Worm (Caenorhabditis elegans) whole organism, young adult: ENCODE results near the gene F31F4.1.

Experiments used
- B0035.1 ChIP-seq: sonication (generic microtip); optimal IDR thresholded peaks from 2 replicates; lab custom pipeline; 2016; ENCODE audit warnings: missing genetic modification characterization, mild to moderate bottlenecking, missing compliant biosample characterization, missing genotype, missing genetic modification reagents
- B0336.3 ChIP-seq: fragments of 200-800 bp; sonication (Bioruptor generic); IDR thresholded peaks from 2 replicates; pipeline ENCODE4 v1.3.6; 2022; ENCODE audit warnings: missing genetic modification characterization, missing compliant biosample characterization
- C06A6.2 ChIP-seq: fragments of 200-800 bp; sonication (Bioruptor generic); conservative IDR thresholded peaks from 2 replicates; pipeline ENCODE4 v1.3.6; 2022; ENCODE audit warnings: missing genetic modification characterization, missing compliant biosample characterization
- D2030.7 ChIP-seq: fragments of 200-800 bp; sonication (Bioruptor generic); IDR thresholded peaks from 2 replicates; pipeline ENCODE4 v1.3.6; 2022; ENCODE audit warnings: missing genetic modification reagents, missing genetic modification characterization, missing compliant biosample characterization
- F10E7.11 ChIP-seq: sonication (generic microtip); optimal IDR thresholded peaks from 2 replicates; lab custom pipeline; 2017; ENCODE audit warnings: mild to moderate bottlenecking, missing genetic modification characterization, moderate library complexity, missing compliant biosample characterization
- F22D6.2 ChIP-seq: sonication (generic microtip); optimal IDR thresholded peaks from 2 replicates; lab custom pipeline; 2016; ENCODE audit warnings: mild to moderate bottlenecking, missing genetic modification characterization, missing compliant biosample characterization
- F33H1.4 ChIP-seq: fragments of 200-800 bp; sonication (Bioruptor generic); IDR thresholded peaks from 2 replicates; pipeline ENCODE4 v1.3.6; 2022; ENCODE audit warnings: missing genetic modification reagents, missing genetic modification characterization, missing compliant biosample characterization
- F39B2.1 ChIP-seq: fragments of 200-800 bp; sonication (Bioruptor generic); IDR thresholded peaks from 2 replicates; pipeline ENCODE4 v1.3.6; 2022; ENCODE audit warnings: missing genetic modification reagents, missing genetic modification characterization, missing compliant biosample characterization
- T07F8.4 ChIP-seq: sonication (generic microtip); optimal IDR thresholded peaks from 2 replicates; lab custom pipeline; 2016; ENCODE audit warnings: mild to moderate bottlenecking, missing genetic modification characterization, moderate library complexity, missing compliant biosample characterization
- T26A5.8 ChIP-seq: sonication (generic microtip); optimal IDR thresholded peaks from 2 replicates; lab custom pipeline; 2016; ENCODE audit warnings: missing genetic modification characterization, missing compliant biosample characterization
- Y56A3A.18 ChIP-seq: fragments of 200-800 bp; sonication (Bioruptor generic); IDR thresholded peaks from 2 replicates; pipeline ENCODE4 v1.3.6; 2022; ENCODE audit warnings: missing genetic modification reagents, missing genetic modification characterization, missing compliant biosample characterization
- Y67H2A.10 ChIP-seq: fragments of 200-800 bp; sonication (Bioruptor generic); conservative IDR thresholded peaks from 2 replicates; pipeline ENCODE4 v1.3.6; 2022; ENCODE audit warnings: missing genetic modification reagents, missing genetic modification characterization, missing compliant biosample characterization
- aptf-2 ChIP-seq: fragments of 200-800 bp; sonication (Bioruptor generic); conservative IDR thresholded peaks from 2 replicates; pipeline ENCODE4 v1.3.6; 2022; ENCODE audit warnings: missing genetic modification reagents, missing genetic modification characterization, missing compliant biosample characterization
- aptf-3 ChIP-seq: fragments of 200-800 bp; sonication (Bioruptor generic); IDR thresholded peaks from 2 replicates; pipeline ENCODE4 v1.3.6; 2022; ENCODE audit warnings: missing genetic modification characterization, missing compliant biosample characterization
- athp-1 ChIP-seq: sonication (generic microtip); optimal IDR thresholded peaks from 2 replicates; lab custom pipeline; 2017; ENCODE audit warnings: mild to moderate bottlenecking, missing genetic modification characterization, missing compliant biosample characterization
- attf-5 ChIP-seq: fragments of 200-800 bp; sonication (Bioruptor generic); optimal IDR thresholded peaks from 2 replicates; lab custom pipeline; 2018; ENCODE audit warnings: mild to moderate bottlenecking, missing genetic modification characterization, missing compliant biosample characterization
- bed-1 ChIP-seq: fragments of 200-800 bp; sonication (Bioruptor generic); IDR thresholded peaks from 2 replicates; pipeline ENCODE4 v1.3.6; 2022; ENCODE audit warnings: missing genetic modification reagents, missing genetic modification characterization, missing compliant biosample characterization
- cebp-2 ChIP-seq: fragments of 200-800 bp; sonication (Bioruptor generic); IDR thresholded peaks from 2 replicates; pipeline ENCODE4 v1.3.6; 2022; ENCODE audit warnings: missing genetic modification characterization, missing compliant biosample characterization
- ceh-100 ChIP-seq: fragments of 200-800 bp; sonication (Bioruptor generic); IDR thresholded peaks from 2 replicates; pipeline ENCODE4 v1.3.6; 2022; ENCODE audit warnings: missing genetic modification reagents, missing genetic modification characterization, missing compliant biosample characterization
- ceh-91 ChIP-seq: fragments of 200-800 bp; sonication (Bioruptor generic); IDR thresholded peaks from 2 replicates; pipeline ENCODE4 v1.3.6; 2022; ENCODE audit warnings: missing genetic modification reagents, missing genetic modification characterization, missing compliant biosample characterization
- chd-7 ChIP-seq: sonication (generic microtip); optimal IDR thresholded peaks from 2 replicates; lab custom pipeline; 2016; ENCODE audit warnings: mild to moderate bottlenecking, missing genetic modification characterization, moderate library complexity, missing compliant biosample characterization
- dpff-1 ChIP-seq: sonication (generic microtip); optimal IDR thresholded peaks from 2 replicates; lab custom pipeline; 2017; ENCODE audit warnings: mild to moderate bottlenecking, missing genetic modification characterization, missing compliant biosample characterization
- ekl-4 ChIP-seq: fragments of 200-800 bp; sonication (Bioruptor generic); IDR thresholded peaks from 2 replicates; pipeline ENCODE4 v1.3.6; 2022; ENCODE audit warnings: missing genetic modification reagents, missing genetic modification characterization, missing compliant biosample characterization
- ets-4 ChIP-seq: fragments of 200-800 bp; sonication (Bioruptor generic); optimal IDR thresholded peaks from 2 replicates; lab custom pipeline; 2018; ENCODE audit warnings: mild to moderate bottlenecking, missing genetic modification characterization, missing compliant biosample characterization
- gei-17 ChIP-seq: fragments of 200-800 bp; sonication (Bioruptor generic); optimal IDR thresholded peaks from 2 replicates; lab custom pipeline; 2018; ENCODE audit warnings: mild to moderate bottlenecking, missing genetic modification characterization, missing compliant biosample characterization
- hlh-12 ChIP-seq: sonication (generic microtip); optimal IDR thresholded peaks from 2 replicates; lab custom pipeline; 2016; ENCODE audit warnings: missing genetic modification characterization, missing compliant biosample characterization
- hlh-26 ChIP-seq: fragments of 200-800 bp; sonication (Bioruptor generic); conservative IDR thresholded peaks from 2 replicates; pipeline ENCODE4 v1.3.6; 2022; ENCODE audit warnings: missing genetic modification reagents, missing genetic modification characterization, missing compliant biosample characterization
- lin-26 ChIP-seq: fragments of 200-800 bp; sonication (Bioruptor generic); IDR thresholded peaks from 2 replicates; pipeline ENCODE4 v1.3.6; 2022; ENCODE audit warnings: missing genetic modification reagents, missing genetic modification characterization, missing compliant biosample characterization
- lin-40 ChIP-seq: sonication (generic microtip); optimal IDR thresholded peaks from 2 replicates; lab custom pipeline; 2016; ENCODE audit warnings: missing genetic modification characterization, mild to moderate bottlenecking, missing compliant biosample characterization, missing genotype, missing genetic modification reagents
- lin-54 ChIP-seq: fragments of 200-800 bp; sonication (Bioruptor generic); optimal IDR thresholded peaks from 2 replicates; lab custom pipeline; 2018; ENCODE audit warnings: mild to moderate bottlenecking, missing genetic modification characterization, missing compliant biosample characterization
- lir-1 ChIP-seq: fragments of 200-800 bp; sonication (Bioruptor generic); conservative IDR thresholded peaks from 2 replicates; pipeline ENCODE4 v1.3.6; 2022; ENCODE audit warnings: missing genetic modification reagents, missing genetic modification characterization, missing compliant biosample characterization
- lsl-1 ChIP-seq: fragments of 200-800 bp; sonication (Bioruptor generic); optimal IDR thresholded peaks from 2 replicates; lab custom pipeline; 2018; ENCODE audit warnings: mild to moderate bottlenecking, missing genetic modification characterization, moderate library complexity, missing compliant biosample characterization
- madf-8 ChIP-seq: fragments of 200-800 bp; sonication (Bioruptor generic); conservative IDR thresholded peaks from 2 replicates; pipeline ENCODE4 v1.3.6; 2022; ENCODE audit warnings: missing genetic modification reagents, missing genetic modification characterization, missing compliant biosample characterization
- mcd-1 ChIP-seq: fragments of 200-800 bp; sonication (Bioruptor generic); IDR thresholded peaks from 2 replicates; pipeline ENCODE4 v1.3.6; 2022; ENCODE audit warnings: missing genetic modification reagents, missing genetic modification characterization, missing compliant biosample characterization
- mxl-1 ChIP-seq: sonication (generic microtip); optimal IDR thresholded peaks from 2 replicates; lab custom pipeline; 2016; ENCODE audit warnings: missing genetic modification characterization, missing compliant biosample characterization
- nhr-179 ChIP-seq: sonication (generic microtip); optimal IDR thresholded peaks from 2 replicates; lab custom pipeline; 2016; ENCODE audit warnings: mild to moderate bottlenecking, missing genetic modification characterization, missing compliant biosample characterization
- pha-4 ChIP-seq: fragments of 150-350 bp; sonication (generic microtip); optimal IDR thresholded peaks from 2 replicates; lab custom pipeline; 2014; ENCODE audit warnings: missing biosample characterization, missing genetic modification reagents, missing genetic modification characterization
- rcor-1 ChIP-seq: fragments of 200-800 bp; sonication (Bioruptor generic); IDR thresholded peaks from 2 replicates; pipeline ENCODE4 v1.3.6; 2022; ENCODE audit warnings: missing genetic modification reagents, missing genetic modification characterization, missing compliant biosample characterization
- repo-1 ChIP-seq: sonication (generic microtip); optimal IDR thresholded peaks from 2 replicates; lab custom pipeline; 2017; ENCODE audit warnings: mild to moderate bottlenecking, missing genetic modification characterization, missing compliant biosample characterization
- sea-2 ChIP-seq: fragments of 200-800 bp; sonication (Bioruptor generic); IDR thresholded peaks from 2 replicates; pipeline ENCODE4 v1.3.6; 2022; ENCODE audit warnings: missing genetic modification characterization, missing compliant biosample characterization
- snpc-1.3 ChIP-seq: sonication (generic microtip); optimal IDR thresholded peaks from 2 replicates; lab custom pipeline; 2017; ENCODE audit warnings: missing genetic modification characterization, mild to moderate bottlenecking, missing compliant biosample characterization, antibody characterized with exemption, moderate library complexity, missing genotype, missing genetic modification reagents; ENCODE audit not compliant: insufficient read depth
- snpc-4 ChIP-seq, 5 experiments: fragments of 150-350 bp in 1 of 5; sonication (generic microtip) in 4 of 5; optimal IDR thresholded peaks; 2 replicates each; lab custom pipeline; 2014 to 2018; ENCODE audit warnings: missing genetic modification characterization in 5 of 5, missing biosample characterization in 3 of 5, antibody characterized with exemption in 2 of 5, mild to moderate bottlenecking in 2 of 5, missing compliant biosample characterization in 2 of 5, missing genotype in 2 of 5, moderate library complexity in 2 of 5, missing genetic modification reagents in 1 of 5
- somi-1 ChIP-seq: fragments of 200-800 bp; sonication (Bioruptor generic); optimal IDR thresholded peaks from 2 replicates; lab custom pipeline; 2018; ENCODE audit warnings: mild to moderate bottlenecking, missing genetic modification characterization, missing compliant biosample characterization
- tbx-9 ChIP-seq: sonication (generic microtip); optimal IDR thresholded peaks from 2 replicates; lab custom pipeline; 2016; ENCODE audit warnings: borderline replicate concordance, missing genetic modification characterization, inconsistent platforms, missing compliant biosample characterization
- xnd-1 ChIP-seq: sonication (generic microtip); optimal IDR thresholded peaks from 2 replicates; lab custom pipeline; 2016; ENCODE audit warnings: missing genotype, missing genetic modification reagents, missing genetic modification characterization, missing compliant biosample characterization
- zfh-2 ChIP-seq: fragments of 200-800 bp; sonication (Bioruptor generic); conservative IDR thresholded peaks from 2 replicates; pipeline ENCODE4 v1.3.6; 2022; ENCODE audit warnings: missing genetic modification reagents, missing genetic modification characterization, missing compliant biosample characterization
- ztf-22 ChIP-seq: fragments of 200-800 bp; sonication (Bioruptor generic); optimal IDR thresholded peaks from 2 replicates; lab custom pipeline; 2018; ENCODE audit warnings: mild to moderate bottlenecking, missing genetic modification characterization, moderate library complexity, missing compliant biosample characterization
- ztf-26 ChIP-seq: sonication (generic microtip); optimal IDR thresholded peaks from 2 replicates; lab custom pipeline; 2017; ENCODE audit warnings: missing genetic modification characterization, missing compliant biosample characterization
- ztf-3 ChIP-seq: fragments of 200-800 bp; sonication (Bioruptor generic); optimal IDR thresholded peaks from 2 replicates; lab custom pipeline; 2018; ENCODE audit warnings: mild to moderate bottlenecking, missing genetic modification characterization, missing compliant biosample characterization
- ztf-6 ChIP-seq: fragments of 200-800 bp; sonication (Bioruptor generic); IDR thresholded peaks from 2 replicates; pipeline ENCODE4 v1.3.6; 2022; ENCODE audit warnings: missing genetic modification reagents, missing genetic modification characterization, missing compliant biosample characterization

The F31F4.1 gene

ce11 chrV:730216-730615, 46.4 kb downstream of the F31F4.1 start (continued):
- TF ChIP-seq snpc-1.3 (no peak), Y56A3A.18 (GFP tag; lab: Robert Waterston, UW) (no peak), D2030.7 (GFP tag; lab: Robert Waterston, UW) (no peak), cebp-2 (GFP tag; lab: Robert Waterston, UW) (no peak), ztf-22 (GFP tag; lab: Kevin White, UChicago) (peak; percentile 39), F39B2.1 (GFP tag; lab: Robert Waterston, UW) (no peak), lir-1 (GFP tag; lab: Robert Waterston, UW) (no peak), ceh-100 (GFP tag; lab: Robert Waterston, UW) (no peak), lin-40 (tag; lab: Kevin White, UChicago) (peak; percentile 47), xnd-1 (tag; lab: Kevin White, UChicago) (no peak), lsl-1 (GFP tag; lab: Kevin White, UChicago) (no peak), attf-5 (GFP tag; lab: Kevin White, UChicago) (peak; percentile 38), ceh-91 (GFP tag; lab: Robert Waterston, UW) (no peak), pha-4 (tag; lab: Kevin White, UChicago) (no peak), aptf-2 (GFP tag; lab: Robert Waterston, UW) (no peak), repo-1 (tag; lab: Kevin White, UChicago) (peak; percentile 56), B0035.1 (tag; lab: Kevin White, UChicago) (no peak), hlh-26 (GFP tag; lab: Robert Waterston, UW) (no peak), T26A5.8 (tag; lab: Kevin White, UChicago) (no peak), sea-2 (GFP tag; lab: Robert Waterston, UW) (no peak), F22D6.2 (no peak), athp-1 (tag; lab: Kevin White, UChicago) (no peak), ekl-4 (no peak), tbx-9 (tag; lab: Kevin White, UChicago) (no peak), ztf-3 (GFP tag; lab: Kevin White, UChicago) (no peak), F10E7.11 (tag; lab: Kevin White, UChicago) (no peak), C06A6.2 (GFP tag; lab: Robert Waterston, UW) (no peak; the same call in 1 of the 2 replicates), bed-1 (GFP tag; lab: Robert Waterston, UW) (no peak), dpff-1 (tag; lab: Kevin White, UChicago) (no peak), Y67H2A.10 (GFP tag; lab: Robert Waterston, UW) (no peak), chd-7 (tag; lab: Kevin White, UChicago) (peak; percentile 66), ztf-6 (GFP tag; lab: Robert Waterston, UW) (no peak), T07F8.4 (tag; lab: Kevin White, UChicago) (no peak), mcd-1 (GFP tag; lab: Robert Waterston, UW) (no peak), lin-54 (GFP tag; lab: Kevin White, UChicago) (peak; percentile 11), nhr-179 (tag; lab: Kevin White, UChicago) (no peak), zfh-2 (GFP tag; lab: Robert Waterston, UW) (no peak), snpc-4 (GFP tag; optimal IDR thresholded peaks at IDR 0.05; lab: Kevin White, UChicago) (no peak), snpc-4 (tag; optimal IDR thresholded peaks at IDR 0.05; lab: Kevin White, UChicago) (no peak), ztf-26 (tag; lab: Kevin White, UChicago) (peak; percentile 20), B0336.3 (no peak; the same call in 1 of the 2 replicates), gei-17 (no peak), mxl-1 (tag; lab: Kevin White, UChicago) (no peak), aptf-3 (GFP tag; lab: Robert Waterston, UW) (no peak), ets-4 (GFP tag; lab: Kevin White, UChicago) (no peak), rcor-1 (GFP tag; lab: Robert Waterston, UW) (no peak), madf-8 (GFP tag; lab: Robert Waterston, UW) (no peak), somi-1 (GFP tag; lab: Kevin White, UChicago) (peak; percentile 25), lin-26 (GFP tag; lab: Robert Waterston, UW) (0 out of 2 replicates have a peak, but pooled peaks have one; percentile 24), F33H1.4 (GFP tag; lab: Robert Waterston, UW) (no peak), hlh-12 (tag; lab: Kevin White, UChicago) (no peak)
